Worm (Caenorhabditis elegans) whole organism, L2 larva: ENCODE data around the gene vem-1.

Source experiments
- ceh-82 ChIP-seq: fragments of 150-350 bp; optimal IDR thresholded peaks from 2 replicates; lab custom pipeline; 2014; ENCODE audit warnings: missing biosample characterization, missing genetic modification characterization
- egl-27 ChIP-seq: sonication (generic microtip); optimal IDR thresholded peaks from 3 replicates; lab custom pipeline; 2017; ENCODE audit warnings: missing biosample characterization, missing genetic modification reagents, missing genetic modification characterization
- elt-3 ChIP-seq: sonication (generic microtip); optimal IDR thresholded peaks from 2 replicates; lab custom pipeline; 2017; ENCODE audit warnings: missing biosample characterization, missing genetic modification characterization
- fos-1 ChIP-seq: fragments of 150-350 bp; optimal IDR thresholded peaks from 2 replicates; lab custom pipeline; 2014; ENCODE audit warnings: missing biosample characterization, missing genetic modification characterization
- lin-13 ChIP-seq: fragments of 150-350 bp; optimal IDR thresholded peaks from 2 replicates; lab custom pipeline; 2014; ENCODE audit warnings: missing biosample characterization, missing genetic modification reagents, missing genetic modification characterization
- nhr-6 ChIP-seq: fragments of 150-350 bp; optimal IDR thresholded peaks from 2 replicates; lab custom pipeline; 2014; ENCODE audit warnings: missing biosample characterization, missing genetic modification characterization
- skn-1 ChIP-seq: sonication (generic microtip); optimal IDR thresholded peaks from 2 replicates; lab custom pipeline; 2017; ENCODE audit warnings: missing biosample characterization, missing genetic modification characterization
- ztf-4 ChIP-seq: fragments of 150-350 bp; optimal IDR thresholded peaks from 2 replicates; lab custom pipeline; 2014; ENCODE audit warnings: missing biosample characterization, missing genetic modification characterization

ce11 chrX:8120281-8120680, 31.9 kb upstream of the vem-1 start:
- TF ChIP-seq skn-1 (tag; lab: Kevin White, UChicago) = no peak
- no peak for TF ChIP-seq egl-27 (tag; lab: Kevin White, UChicago)
- no peak for TF ChIP-seq ceh-82
- TF ChIP-seq lin-13 (GFP tag; lab: Kevin White, UChicago) = no peak
- TF ChIP-seq nhr-6 = no peak
- TF ChIP-seq fos-1 (tag; lab: Kevin White, UChicago) = no peak
- TF ChIP-seq ztf-4 (tag; lab: Kevin White, UChicago) = no peak
- no peak for TF ChIP-seq elt-3
